Fruit fly (Drosophila melanogaster): ENCODE results near the gene Alp12.

dm6 chr2L:19425105-19425504, 1.3 kb downstream of the Alp12 start:
- no peak for TF ChIP-seq CG14711 (tag; optimal IDR thresholded peaks at IDR 0.05)
- no peak for TF ChIP-seq ovo (GFP tag; optimal IDR thresholded peaks at IDR 0.05)
- TF ChIP-seq CG5204 (GFP tag; optimal IDR thresholded peaks at IDR 0.05) = no peak
- TF ChIP-seq CG1620 (GFP tag; optimal IDR thresholded peaks at IDR 0.05) = no peak
- no peak for TF ChIP-seq Hr96 (GFP tag; optimal IDR thresholded peaks at IDR 0.05)
- TF ChIP-seq CG11617 (GFP tag; optimal IDR thresholded peaks at IDR 0.05) = no peak
- TF ChIP-seq cic (GFP tag; optimal IDR thresholded peaks at IDR 0.05) = no peak

Data from whole organism, adult.